Worm (Caenorhabditis elegans) whole organism, L3 larva: ENCODE results near the gene B0310.1.

Experiments used
- ama-1 ChIP-seq: fragments of 150-350 bp; optimal IDR thresholded peaks from 2 replicates; lab custom pipeline; 2018
- fkh-10 ChIP-seq: sonication (generic microtip); optimal IDR thresholded peaks from 2 replicates; lab custom pipeline; 2017; ENCODE audit warnings: missing biosample characterization, missing genetic modification reagents, missing genetic modification characterization
- fos-1 ChIP-seq: fragments of 150-350 bp; optimal IDR thresholded peaks from 2 replicates; lab custom pipeline; 2014; ENCODE audit warnings: missing biosample characterization, missing genetic modification characterization
- jun-1 ChIP-seq: fragments of 150-350 bp; optimal IDR thresholded peaks from 2 replicates; lab custom pipeline; 2014; ENCODE audit warnings: missing biosample characterization, missing genetic modification reagents, missing genetic modification characterization
- lin-15B ChIP-seq: fragments of 150-350 bp; optimal IDR thresholded peaks from 2 replicates; lab custom pipeline; 2014; ENCODE audit warnings: missing biosample characterization, missing genetic modification characterization
- nhr-11 ChIP-seq: fragments of 150-350 bp; optimal IDR thresholded peaks from 2 replicates; lab custom pipeline; 2014; ENCODE audit warnings: missing biosample characterization, missing genetic modification characterization
- nhr-28 ChIP-seq: fragments of 150-350 bp; optimal IDR thresholded peaks from 2 replicates; lab custom pipeline; 2014; ENCODE audit warnings: missing biosample characterization, missing genetic modification characterization
- nhr-76 ChIP-seq: fragments of 150-350 bp; sonication (generic microtip); optimal IDR thresholded peaks from 5 replicates; lab custom pipeline; 2014; ENCODE audit warnings: missing biosample characterization, missing genetic modification characterization
- pqm-1 ChIP-seq: fragments of 150-350 bp; optimal IDR thresholded peaks from 2 replicates; lab custom pipeline; 2017; ENCODE audit warnings: missing biosample characterization, missing genetic modification characterization, inconsistent platforms
- skn-1 ChIP-seq: fragments of 150-350 bp; optimal IDR thresholded peaks from 2 replicates; lab custom pipeline; 2014; ENCODE audit warnings: missing biosample characterization, missing genetic modification characterization
- snpc-4 ChIP-seq: fragments of 150-350 bp; optimal IDR thresholded peaks from 2 replicates; lab custom pipeline; 2014; ENCODE audit warnings: missing biosample characterization, missing genetic modification characterization
- zag-1 ChIP-seq: fragments of 150-350 bp; optimal IDR thresholded peaks from 2 replicates; lab custom pipeline; 2014; ENCODE audit warnings: missing biosample characterization, missing genetic modification characterization
- ztf-4 ChIP-seq: fragments of 150-350 bp; optimal IDR thresholded peaks from 2 replicates; lab custom pipeline; 2014; ENCODE audit warnings: missing biosample characterization, missing genetic modification characterization

ce11 chrX:467338-467823 is 25.6 kb upstream of the B0310.1 start:
- no peak for TF ChIP-seq skn-1 (tag; lab: Kevin White, UChicago)
- TF ChIP-seq jun-1, result no peak
- TF ChIP-seq nhr-76, result no peak
- TF ChIP-seq zag-1, result no peak
- no peak for TF ChIP-seq ztf-4 (tag; lab: Kevin White, UChicago)
- TF ChIP-seq nhr-28 (tag; lab: Kevin White, UChicago), result no peak
- TF ChIP-seq snpc-4 (tag; lab: Kevin White, UChicago), result no peak
- TF ChIP-seq fkh-10 (GFP tag; lab: Kevin White, UChicago), result no peak
- TF ChIP-seq nhr-11, result no peak
- TF ChIP-seq fos-1 (tag; lab: Kevin White, UChicago), result no peak
- no peak for TF ChIP-seq ama-1 (lab: Kevin White, UChicago)
- no peak for TF ChIP-seq lin-15B
- TF ChIP-seq pqm-1 (tag; lab: Kevin White, UChicago), result no peak
